Worm (Caenorhabditis elegans): ENCODE data around the gene T01B10.5.

- TF ChIP-seq dsc-1 (tag; optimal IDR thresholded peaks at IDR 0.05) (no peak), lsy-2 (tag; optimal IDR thresholded peaks at IDR 0.05) (no peak), nhr-12 (tag; optimal IDR thresholded peaks at IDR 0.05) (no peak), grh-1 (GFP tag; IDR thresholded peaks at IDR 0.05) (no peak), unc-130 (tag; optimal IDR thresholded peaks at IDR 0.05) (no peak), isw-1 (GFP tag; IDR thresholded peaks at IDR 0.05) (no peak), ama-1 (optimal IDR thresholded peaks at IDR 0.05) (no peak)
Measured at ce11 chrX:8536791-8537190, 41.7 kb downstream of the T01B10.5 start, which contains the start of gene nspc-3.

All from whole organism, L1 larva.